Worm (Caenorhabditis elegans): Measurements from ENCODE around the gene ZK688.4.
A peak's percentile ranks its signal among the peaks of the same experiment; 100 is the strongest.

The ZK688.4 gene

DNA sequence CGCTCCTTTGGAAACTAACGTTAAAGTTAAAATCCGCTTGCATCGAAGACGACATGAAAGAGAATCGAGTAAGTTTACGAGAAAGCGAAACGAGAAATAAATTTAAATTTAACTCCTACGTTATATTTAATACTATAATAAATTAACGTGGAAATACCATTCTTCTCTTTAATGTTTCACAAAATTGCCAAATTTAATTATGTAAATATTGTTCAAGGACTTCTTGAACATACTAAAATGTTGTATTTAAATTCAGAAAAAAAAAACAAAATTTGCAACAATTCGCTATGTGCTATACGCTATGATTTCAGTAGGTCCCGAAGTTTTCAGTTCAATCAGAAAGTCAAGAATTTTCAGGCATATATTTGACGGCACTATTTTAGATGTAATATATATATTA is 2.1 kb downstream of the ZK688.4 start, which contains the start of gene ZK688.10:
TSS of gene ZK688.10 (minus strand) at position 101 of the 400 bp plus-strand sequence.
- TF ChIP-seq mab-5 (tag; optimal IDR thresholded peaks at IDR 0.05) (no peak), nhr-76 (tag; optimal IDR thresholded peaks at IDR 0.05) (no peak), nhr-28 (tag; optimal IDR thresholded peaks at IDR 0.05) (no peak), ces-1 (GFP tag; optimal IDR thresholded peaks at IDR 0.05) (no peak), pha-4 (tag; optimal IDR thresholded peaks at IDR 0.05) (no peak), ham-2 (GFP tag; optimal IDR thresholded peaks at IDR 0.05) (no peak), unc-39 (tag; optimal IDR thresholded peaks at IDR 0.05) (no peak), sem-2 (GFP tag; optimal IDR thresholded peaks at IDR 0.05) (no peak), bed-3 (GFP tag; optimal IDR thresholded peaks at IDR 0.05) (no peak), sptf-1 (tag; optimal IDR thresholded peaks at IDR 0.05) (no peak), lin-13 (tag; optimal IDR thresholded peaks at IDR 0.05) (no peak), mep-1 (tag; optimal IDR thresholded peaks at IDR 0.05) (no peak), nhr-12 (tag; optimal IDR thresholded peaks at IDR 0.05) (no peak)

DNA sequence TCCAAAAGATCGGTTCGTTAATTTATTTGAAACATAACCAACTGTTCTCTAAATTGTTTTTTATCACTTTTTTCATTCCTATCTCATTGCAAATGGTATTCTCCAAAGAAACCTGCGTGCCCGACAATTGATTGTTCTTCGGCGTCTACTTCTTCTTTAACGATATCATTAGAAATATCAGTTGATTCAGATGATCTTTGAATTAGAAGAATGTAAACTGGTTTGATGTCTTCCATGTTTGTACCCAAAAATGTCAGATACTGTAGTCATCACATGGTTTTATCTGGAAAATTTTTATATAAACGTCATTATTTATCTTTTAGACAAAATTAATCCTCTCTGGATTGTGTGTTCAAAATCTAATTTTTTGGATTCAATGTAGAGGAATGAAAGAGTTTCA is 2.9 kb downstream of the ZK688.4 start:
- TF ChIP-seq elt-3 (tag; optimal IDR thresholded peaks at IDR 0.05) (no peak), ces-1 (GFP tag; optimal IDR thresholded peaks at IDR 0.05) (no peak), elt-1 (tag; optimal IDR thresholded peaks at IDR 0.05; ENCODE audit: borderline replicate concordance, insufficient read depth) (no peak), ceh-43 (GFP tag; optimal IDR thresholded peaks at IDR 0.05) (no peak), blmp-1 (tag; optimal IDR thresholded peaks at IDR 0.05) (no peak), nhr-28 (tag; optimal IDR thresholded peaks at IDR 0.05) (no peak), pha-4 (tag; optimal IDR thresholded peaks at IDR 0.05) (no peak), ham-2 (GFP tag; optimal IDR thresholded peaks at IDR 0.05) (no peak)

DNA sequence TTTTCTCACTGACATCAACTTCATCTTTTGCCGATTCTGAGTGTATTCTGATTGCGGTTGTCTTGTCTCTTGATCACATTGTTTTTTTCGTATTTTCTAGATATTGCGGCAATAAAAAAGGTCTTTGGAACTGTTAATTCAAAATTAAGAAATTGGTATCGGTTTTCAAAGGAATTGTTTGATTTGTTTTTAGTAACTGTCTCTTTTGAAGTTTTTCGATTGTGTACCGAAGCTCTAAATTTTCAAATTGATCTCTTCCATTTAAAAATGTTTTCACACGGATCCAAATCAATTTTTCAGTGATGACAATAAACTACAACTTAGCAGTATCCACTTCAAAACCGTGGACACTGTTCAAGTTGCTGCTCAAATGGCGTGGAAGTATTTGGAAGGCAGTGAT is 5.9 kb downstream of the ZK688.4 start, which contains the start of gene best-24:
TSS of gene best-24 (plus strand) at position 301 of the 400 bp plus-strand sequence.
- TF ChIP-seq flh-1 (GFP tag; optimal IDR thresholded peaks at IDR 0.05) (no peak), nhr-76 (tag; optimal IDR thresholded peaks at IDR 0.05) (no peak), mep-1 (tag; optimal IDR thresholded peaks at IDR 0.05) (no peak), tbx-8 (GFP tag; optimal IDR thresholded peaks at IDR 0.05) (no peak), snpc-4 (tag; optimal IDR thresholded peaks at IDR 0.05) (no peak), lsy-2 (tag; optimal IDR thresholded peaks at IDR 0.05) (no peak), bed-3 (GFP tag; optimal IDR thresholded peaks at IDR 0.05) (no peak), ztf-11 (tag; optimal IDR thresholded peaks at IDR 0.05) (no peak), nhr-28 (tag; optimal IDR thresholded peaks at IDR 0.05) (no peak), lin-13 (tag; optimal IDR thresholded peaks at IDR 0.05) (no peak), ceh-43 (GFP tag; optimal IDR thresholded peaks at IDR 0.05) (no peak), sem-2 (GFP tag; optimal IDR thresholded peaks at IDR 0.05) (no peak), cnd-1 (tag; optimal IDR thresholded peaks at IDR 0.05) (no peak), zip-8 (tag; optimal IDR thresholded peaks at IDR 0.05) (no peak), nhr-2 (tag; optimal IDR thresholded peaks at IDR 0.05) (no peak), unc-120 (tag; optimal IDR thresholded peaks at IDR 0.05; ENCODE audit: poor library complexity, severe bottlenecking) (no peak), unc-39 (tag; optimal IDR thresholded peaks at IDR 0.05) (no peak), elt-3 (tag; optimal IDR thresholded peaks at IDR 0.05) (no peak)

DNA sequence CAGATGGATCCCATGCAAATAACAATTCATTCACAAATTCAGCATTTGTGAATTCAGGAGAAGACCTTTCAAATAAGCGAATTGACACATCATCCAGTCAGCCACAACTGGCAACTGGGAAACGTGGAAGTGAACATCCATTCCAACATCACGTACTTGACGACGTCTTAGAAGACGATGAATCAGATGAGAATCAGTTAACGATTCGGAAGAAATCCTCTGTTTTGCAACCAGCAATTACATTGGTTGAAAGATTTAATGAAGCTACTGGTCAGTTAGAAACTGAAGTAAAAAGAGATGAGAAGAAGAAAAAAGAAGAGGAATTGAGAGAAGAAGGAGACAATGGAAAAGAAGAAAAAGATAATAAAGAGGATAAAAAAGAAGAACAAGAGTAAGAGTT is 8.6 kb downstream of the ZK688.4 start:
- TF ChIP-seq sem-2 (GFP tag; optimal IDR thresholded peaks at IDR 0.05) = no peak
- TF ChIP-seq cnd-1 (tag; optimal IDR thresholded peaks at IDR 0.05) = no peak
- no peak for TF ChIP-seq ham-2 (GFP tag; optimal IDR thresholded peaks at IDR 0.05)
- no peak for TF ChIP-seq mab-5 (tag; optimal IDR thresholded peaks at IDR 0.05)
- TF ChIP-seq ceh-39 (tag; optimal IDR thresholded peaks at IDR 0.05) = no peak
- no peak for TF ChIP-seq mls-2 (tag; optimal IDR thresholded peaks at IDR 0.05)
- TF ChIP-seq ceh-83 (GFP tag; optimal IDR thresholded peaks at IDR 0.05) = no peak
- TF ChIP-seq zip-8 (tag; optimal IDR thresholded peaks at IDR 0.05) = no peak
- TF ChIP-seq nhr-2 (tag; optimal IDR thresholded peaks at IDR 0.05) = no peak
- TF ChIP-seq tbx-8 (GFP tag; optimal IDR thresholded peaks at IDR 0.05) = no peak
- TF ChIP-seq unc-120 (tag; optimal IDR thresholded peaks at IDR 0.05; ENCODE audit: poor library complexity, severe bottlenecking) = no peak
- no peak for TF ChIP-seq nhr-237 (tag; optimal IDR thresholded peaks at IDR 0.05)
- TF ChIP-seq lin-32 (GFP tag; optimal IDR thresholded peaks at IDR 0.05) = no peak

DNA sequence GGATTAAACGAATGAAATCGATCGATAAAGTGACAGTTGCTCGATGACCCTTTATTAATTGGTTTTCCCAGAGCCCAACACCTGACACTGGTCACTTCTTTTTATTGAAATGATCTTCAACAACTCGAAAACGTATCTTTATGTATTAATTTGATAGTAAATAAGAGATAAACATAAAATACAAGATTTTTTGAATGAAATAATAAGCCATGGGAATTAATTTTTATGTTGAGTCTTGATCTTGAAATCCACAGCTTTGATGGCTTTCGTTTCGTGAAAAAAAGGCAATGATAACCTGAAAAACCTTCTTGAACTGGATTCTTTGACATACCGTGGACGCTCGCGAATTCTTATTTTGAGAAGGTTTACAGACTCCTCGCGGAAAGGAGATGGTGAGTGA is 12.7 kb downstream of the ZK688.4 start, which contains the start of gene pcp-5:
TSS of gene pcp-5 (minus strand) at position 101 of the 400 bp plus-strand sequence.
- no peak for TF ChIP-seq cnd-1 (tag; optimal IDR thresholded peaks at IDR 0.05)
- no peak for TF ChIP-seq flh-1 (GFP tag; optimal IDR thresholded peaks at IDR 0.05)
- no peak for TF ChIP-seq lin-13 (tag; optimal IDR thresholded peaks at IDR 0.05)
- TF ChIP-seq hlh-1 (tag; optimal IDR thresholded peaks at IDR 0.05) = peak; percentile 83
- TF ChIP-seq snpc-4 (tag; optimal IDR thresholded peaks at IDR 0.05) = no peak
- no peak for TF ChIP-seq mls-2 (tag; optimal IDR thresholded peaks at IDR 0.05)
- TF ChIP-seq ceh-43 (GFP tag; optimal IDR thresholded peaks at IDR 0.05) = no peak
- TF ChIP-seq nhr-28 (tag; optimal IDR thresholded peaks at IDR 0.05) = no peak
- peak; percentile 45 for TF ChIP-seq ceh-39 (tag; optimal IDR thresholded peaks at IDR 0.05)
- peak; percentile 28 for TF ChIP-seq unc-62 (GFP tag; optimal IDR thresholded peaks at IDR 0.05)
- no peak for TF ChIP-seq drap-1 (GFP tag; optimal IDR thresholded peaks at IDR 0.05)

Measured in whole organism, mixed stage, embryonic.